Fruit fly (Drosophila melanogaster): Measurements from ENCODE around the gene nkd.

The nkd gene

DNA sequence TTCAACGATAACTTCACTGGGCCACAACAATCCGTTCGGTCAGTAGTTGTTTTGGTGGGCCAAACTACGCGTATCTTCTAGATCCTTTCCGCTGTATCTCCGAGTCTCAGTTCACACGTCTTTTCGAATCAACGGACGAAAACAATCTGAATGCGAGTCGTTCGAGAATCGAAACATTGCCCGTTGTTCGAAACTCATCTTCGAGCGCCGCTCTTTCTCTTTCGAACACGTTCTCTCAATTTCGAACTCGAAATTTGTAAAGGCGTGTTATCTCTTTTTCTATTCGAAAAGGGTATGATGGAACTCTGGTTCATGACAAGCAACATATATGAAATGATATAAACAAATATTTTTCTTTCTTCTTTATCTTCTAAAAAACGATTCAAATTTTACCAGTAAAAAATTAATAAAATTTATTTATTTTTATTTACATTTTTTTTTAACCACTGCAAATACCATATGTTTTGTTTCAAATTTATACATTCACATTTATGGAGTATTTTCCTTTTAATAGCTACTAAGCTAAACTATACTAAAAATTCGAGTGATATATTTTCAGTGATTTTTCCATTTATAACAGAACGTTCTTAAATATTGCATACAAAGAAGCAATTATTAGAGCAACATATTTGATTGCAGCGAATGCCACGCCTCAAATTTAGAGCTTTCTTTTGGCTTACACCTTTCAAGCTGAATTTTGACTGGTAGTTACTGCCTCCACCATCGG, at the start of gene nkd (continued):
- TF ChIP-seq scrt (GFP tag; optimal IDR thresholded peaks at IDR 0.05) = peak; percentile 67
- peak; percentile 71 for TF ChIP-seq nom (GFP tag; optimal IDR thresholded peaks at IDR 0.05)
- TF ChIP-seq MESR4 (GFP tag; optimal IDR thresholded peaks at IDR 0.05) = peak; percentile 25
- TF ChIP-seq psq (GFP tag; optimal IDR thresholded peaks at IDR 0.05) = peak; percentile 69
- TF ChIP-seq dati (GFP tag; IDR thresholded peaks at IDR 0.05) = peak; percentile 64; the same call in 1 of the 2 replicates
- TF ChIP-seq CG31441 (GFP tag; IDR thresholded peaks at IDR 0.05) = peak; percentile 97
- TF ChIP-seq stwl (tag; optimal IDR thresholded peaks at IDR 0.05) = no peak
- TF ChIP-seq bigmax (GFP tag; optimal IDR thresholded peaks at IDR 0.05) = no peak
- TF ChIP-seq CG1832 (GFP tag; optimal IDR thresholded peaks at IDR 0.05) = no peak
- TF ChIP-seq slbo (GFP tag; IDR thresholded peaks at IDR 0.05) = peak; percentile 94
- 0 out of 2 replicates have a peak, but pooled peaks have one; percentile 36 for TF ChIP-seq crol (GFP tag; IDR thresholded peaks at IDR 0.05)
- peak; percentile 66 for TF ChIP-seq CG2116 (GFP tag; optimal IDR thresholded peaks at IDR 0.05)
- TF ChIP-seq ewg (GFP tag; optimal IDR thresholded peaks at IDR 0.05) = peak; percentile 60
- no peak for TF ChIP-seq Gsc (GFP tag; IDR thresholded peaks at IDR 0.05)
- peak; percentile 85 for TF ChIP-seq Ssrp (tag; optimal IDR thresholded peaks at IDR 0.05)
- peak; percentile 9; the same call in 2 of the 3 replicates for TF ChIP-seq HLH4C (GFP tag; IDR thresholded peaks at IDR 0.05; ENCODE audit: partially characterized antibody)
- peak; percentile 88 for TF ChIP-seq Six4 (GFP tag; optimal IDR thresholded peaks at IDR 0.05)
- peak; percentile 90 for TF ChIP-seq lilli (GFP tag; optimal IDR thresholded peaks at IDR 0.05)
- TF ChIP-seq CG6654 (GFP tag; optimal IDR thresholded peaks at IDR 0.05) = no peak
- peak; percentile 48 for TF ChIP-seq exex (tag; optimal IDR thresholded peaks at IDR 0.05)
- TF ChIP-seq CG11093 (GFP tag; IDR thresholded peaks at IDR 0.05) = peak; percentile 52; the same call in 1 of the 3 replicates
- TF ChIP-seq Ptx1 (GFP tag; IDR thresholded peaks at IDR 0.05) = peak; percentile 91
- TF ChIP-seq lov (optimal IDR thresholded peaks at IDR 0.05) = no peak
- TF ChIP-seq lov (GFP tag; IDR thresholded peaks at IDR 0.05) = peak; percentile 91
- peak; percentile 93 for TF ChIP-seq CG2678 (tag; optimal IDR thresholded peaks at IDR 0.05)
- TF ChIP-seq CG14441 (GFP tag; IDR thresholded peaks at IDR 0.05) = peak; percentile 83
- peak; percentile 85 for TF ChIP-seq CG1602 (GFP tag; optimal IDR thresholded peaks at IDR 0.05)
- TF ChIP-seq Awh (GFP tag; IDR thresholded peaks at IDR 0.05) = peak; percentile 94
- TF ChIP-seq CG6813 (GFP tag; optimal IDR thresholded peaks at IDR 0.05) = peak; percentile 83
- TF ChIP-seq Pdp1 (GFP tag; optimal IDR thresholded peaks at IDR 0.05) = peak; percentile 65 to 81
- TF ChIP-seq Camta (GFP tag; optimal IDR thresholded peaks at IDR 0.05) = peak; percentile 57
- TF ChIP-seq Oli (tag; optimal IDR thresholded peaks at IDR 0.05) = peak; percentile 90
- TF ChIP-seq chinmo (GFP tag; IDR thresholded peaks at IDR 0.05; ENCODE audit: partially characterized antibody) = peak; percentile 83; the same call in 3 of the 4 replicates
- TF ChIP-seq CG13775 (GFP tag; optimal IDR thresholded peaks at IDR 0.05) = peak; percentile 71
- no peak for TF ChIP-seq CG17186 (GFP tag; optimal IDR thresholded peaks at IDR 0.05)
- TF ChIP-seq dysf (GFP tag; IDR thresholded peaks at IDR 0.05) = peak; percentile 88
- peak; percentile 47 for TF ChIP-seq CG18011 (GFP tag; optimal IDR thresholded peaks at IDR 0.05)
- peak; percentile 74 for TF ChIP-seq gsb (GFP tag; IDR thresholded peaks at IDR 0.05)
- TF ChIP-seq sob (GFP tag; IDR thresholded peaks at IDR 0.05) = peak; percentile 92
- TF ChIP-seq abd-A (tag; optimal IDR thresholded peaks at IDR 0.05) = peak; percentile 62
- peak; percentile 85 for TF ChIP-seq B-H2 (GFP tag; optimal IDR thresholded peaks at IDR 0.05)
- TF ChIP-seq ase (GFP tag; IDR thresholded peaks at IDR 0.05) = peak; percentile 88
- peak; percentile 42 for TF ChIP-seq MBD-R2 (GFP tag; IDR thresholded peaks at IDR 0.05)
